Fruit fly (Drosophila melanogaster): ENCODE results near the gene CG13282.

Gene CG13282

DNA sequence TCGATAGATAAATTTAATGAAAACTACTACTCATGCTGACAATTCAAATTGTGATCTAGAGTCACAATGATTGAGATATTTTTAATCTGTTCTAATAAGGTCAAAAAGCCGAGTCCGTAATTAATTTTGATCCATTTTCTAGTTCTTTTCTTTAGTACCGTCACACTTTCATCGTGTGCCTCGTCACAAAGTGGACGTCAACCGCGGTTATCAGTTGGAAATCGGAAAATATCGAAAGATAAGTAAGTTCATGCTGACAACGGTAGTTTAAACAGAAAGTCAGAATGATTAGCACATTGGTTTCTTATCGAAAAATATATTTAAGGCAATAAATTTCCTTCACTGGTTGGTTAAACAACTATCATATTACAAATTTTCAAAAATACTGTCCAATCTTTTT lies 16.1 kb upstream of the CG13282 start:
- TF ChIP-seq CG32264 (GFP tag; optimal IDR thresholded peaks at IDR 0.05) (no peak), Rel (GFP tag; optimal IDR thresholded peaks at IDR 0.05) (no peak), Rel (tag; optimal IDR thresholded peaks at IDR 0.05) (no peak), h (GFP tag; optimal IDR thresholded peaks at IDR 0.05) (no peak), N (GFP tag; optimal IDR thresholded peaks at IDR 0.05) (no peak), dl (GFP tag; optimal IDR thresholded peaks at IDR 0.05; ENCODE audit: insufficient read depth in 1 of 2, partially characterized antibody in 2 of 2) (no peak), Jra (GFP tag; optimal IDR thresholded peaks at IDR 0.05) (no peak), GATAd (GFP tag; optimal IDR thresholded peaks at IDR 0.05) (no peak), tai (GFP tag; optimal IDR thresholded peaks at IDR 0.05) (no peak)

DNA sequence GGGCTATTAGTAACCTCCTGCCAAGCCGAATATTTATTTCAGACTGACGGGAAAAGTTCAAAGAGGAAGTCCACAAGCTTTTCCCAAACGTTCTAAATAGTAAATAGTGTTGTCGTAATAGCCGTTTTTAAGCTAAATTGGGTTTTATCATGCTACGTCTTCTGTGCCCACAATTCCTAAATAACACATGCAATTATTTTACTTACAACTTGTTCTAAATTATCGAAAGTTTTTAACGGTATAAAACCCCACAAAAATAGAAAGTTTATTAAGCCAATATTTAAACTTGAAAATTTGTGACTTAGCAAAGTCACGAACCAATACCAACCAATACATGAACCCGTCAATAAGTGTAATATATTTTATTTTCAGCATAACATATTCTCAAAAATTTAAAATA lies 14.4 kb upstream of the CG13282 start, which contains the start of gene CG13284:
Gene CG13284, minus strand, starts transcription at position 47 of the 400 bp plus-strand sequence.
- TF ChIP-seq Abd-B (GFP tag; optimal IDR thresholded peaks at IDR 0.05), result no peak
- TF ChIP-seq Myc (optimal IDR thresholded peaks at IDR 0.05), result no peak
- TF ChIP-seq ey (GFP tag; optimal IDR thresholded peaks at IDR 0.05), result no peak
- no peak for TF ChIP-seq woc (GFP tag; optimal IDR thresholded peaks at IDR 0.05)
- no peak for TF ChIP-seq usp (GFP tag; optimal IDR thresholded peaks at IDR 0.05)
- TF ChIP-seq fru (GFP tag; optimal IDR thresholded peaks at IDR 0.05), result no peak
- no peak for TF ChIP-seq CG9705 (GFP tag; optimal IDR thresholded peaks at IDR 0.05)

DNA sequence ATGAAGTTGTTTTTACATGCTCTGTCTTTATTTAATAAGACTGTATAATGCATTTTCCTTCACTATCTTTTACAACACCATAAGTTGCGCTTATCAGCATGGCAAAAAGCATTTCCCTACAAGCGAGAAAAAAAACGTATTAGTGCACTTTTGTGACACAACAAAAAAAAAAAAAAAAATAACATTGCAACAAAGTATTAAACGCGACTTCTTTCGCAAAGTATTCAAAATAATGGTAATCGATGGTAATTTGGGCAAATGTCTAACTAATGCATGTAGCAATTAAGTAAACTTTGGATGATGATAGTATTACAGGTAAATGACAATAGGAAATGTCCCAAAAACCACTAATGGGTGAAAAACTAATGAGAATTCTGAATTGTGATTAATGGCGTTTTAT lies 13.6 kb upstream of the CG13282 start:
- TF ChIP-seq br (GFP tag; optimal IDR thresholded peaks at IDR 0.05), result no peak
- no peak for TF ChIP-seq Jra (GFP tag; optimal IDR thresholded peaks at IDR 0.05)
- no peak for TF ChIP-seq sv (GFP tag; optimal IDR thresholded peaks at IDR 0.05)
- TF ChIP-seq Dfd (GFP tag; optimal IDR thresholded peaks at IDR 0.05), result no peak
- TF ChIP-seq GATAd (GFP tag; optimal IDR thresholded peaks at IDR 0.05), result no peak
- no peak for TF ChIP-seq dl (GFP tag; optimal IDR thresholded peaks at IDR 0.05; ENCODE audit: insufficient read depth in 1 of 2, partially characterized antibody in 2 of 2)
- no peak for TF ChIP-seq Mio (GFP tag; optimal IDR thresholded peaks at IDR 0.05)
- TF ChIP-seq ey (GFP tag; optimal IDR thresholded peaks at IDR 0.05), result no peak
- no peak for TF ChIP-seq pan (optimal IDR thresholded peaks at IDR 0.05)
- TF ChIP-seq brk (GFP tag; optimal IDR thresholded peaks at IDR 0.05), result no peak
- TF ChIP-seq Dif (GFP tag; optimal IDR thresholded peaks at IDR 0.05; ENCODE audit: partially characterized antibody), result no peak
- no peak for TF ChIP-seq h (GFP tag; optimal IDR thresholded peaks at IDR 0.05)
- TF ChIP-seq foxo (GFP tag; optimal IDR thresholded peaks at IDR 0.05), result no peak
- TF ChIP-seq woc (GFP tag; optimal IDR thresholded peaks at IDR 0.05), result no peak
- TF ChIP-seq Hr83 (GFP tag; optimal IDR thresholded peaks at IDR 0.05; ENCODE audit: poor library complexity, severe bottlenecking), result no peak
- no peak for TF ChIP-seq sage (GFP tag; optimal IDR thresholded peaks at IDR 0.05)
- no peak for TF ChIP-seq Abd-B (GFP tag; optimal IDR thresholded peaks at IDR 0.05)
- no peak for TF ChIP-seq Hnf4 (GFP tag; optimal IDR thresholded peaks at IDR 0.05)
- TF ChIP-seq rgr (GFP tag; optimal IDR thresholded peaks at IDR 0.05), result no peak

DNA sequence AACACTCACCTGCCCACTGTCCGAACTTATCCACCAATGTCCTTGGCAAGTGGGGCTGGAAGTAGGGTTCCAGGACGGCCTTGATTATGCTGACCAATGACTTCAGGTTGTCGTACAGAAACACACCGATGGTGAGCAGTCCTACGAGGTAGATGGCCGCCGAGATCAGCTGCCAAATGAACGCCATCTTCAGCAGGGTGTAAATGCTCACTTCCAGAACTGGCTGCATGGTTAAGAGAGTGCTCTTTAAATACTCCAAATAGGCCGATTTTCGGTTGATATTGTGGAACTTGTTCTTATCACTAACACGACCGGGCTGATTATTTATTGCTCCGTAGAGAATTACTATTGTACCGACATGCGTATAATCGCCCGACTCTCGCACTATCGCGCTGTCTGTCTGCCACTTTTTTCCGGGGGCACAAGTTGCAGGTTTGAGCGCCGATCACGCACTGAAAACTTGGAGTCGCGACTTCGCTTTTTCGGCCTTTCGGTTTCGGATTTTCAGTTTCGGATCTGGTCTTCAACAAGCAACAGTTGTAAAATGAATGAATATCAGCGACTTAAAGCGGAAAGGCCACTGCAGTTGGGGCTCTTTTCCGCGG lies 12.5 kb upstream of the CG13282 start:
- TF ChIP-seq rgr (GFP tag; optimal IDR thresholded peaks at IDR 0.05), result no peak
- TF ChIP-seq Hr78 (GFP tag; optimal IDR thresholded peaks at IDR 0.05), result no peak
- no peak for TF ChIP-seq psq (GFP tag; optimal IDR thresholded peaks at IDR 0.05)
- no peak for TF ChIP-seq h (GFP tag; optimal IDR thresholded peaks at IDR 0.05)
- TF ChIP-seq woc (GFP tag; optimal IDR thresholded peaks at IDR 0.05), result no peak
- no peak for TF ChIP-seq Rel (GFP tag; optimal IDR thresholded peaks at IDR 0.05)
- TF ChIP-seq Rel (tag; optimal IDR thresholded peaks at IDR 0.05), result no peak
- no peak for TF ChIP-seq Dfd (GFP tag; optimal IDR thresholded peaks at IDR 0.05)
- TF ChIP-seq CG9705 (GFP tag; optimal IDR thresholded peaks at IDR 0.05), result no peak
- no peak for TF ChIP-seq fru (GFP tag; optimal IDR thresholded peaks at IDR 0.05)
- TF ChIP-seq Sp1 (GFP tag; optimal IDR thresholded peaks at IDR 0.05), result no peak
- TF ChIP-seq lola (GFP tag; optimal IDR thresholded peaks at IDR 0.05), result no peak
- TF ChIP-seq dsf (GFP tag; optimal IDR thresholded peaks at IDR 0.05; ENCODE audit: borderline replicate concordance), result no peak
- TF ChIP-seq Hnf4 (GFP tag; optimal IDR thresholded peaks at IDR 0.05), result no peak

DNA sequence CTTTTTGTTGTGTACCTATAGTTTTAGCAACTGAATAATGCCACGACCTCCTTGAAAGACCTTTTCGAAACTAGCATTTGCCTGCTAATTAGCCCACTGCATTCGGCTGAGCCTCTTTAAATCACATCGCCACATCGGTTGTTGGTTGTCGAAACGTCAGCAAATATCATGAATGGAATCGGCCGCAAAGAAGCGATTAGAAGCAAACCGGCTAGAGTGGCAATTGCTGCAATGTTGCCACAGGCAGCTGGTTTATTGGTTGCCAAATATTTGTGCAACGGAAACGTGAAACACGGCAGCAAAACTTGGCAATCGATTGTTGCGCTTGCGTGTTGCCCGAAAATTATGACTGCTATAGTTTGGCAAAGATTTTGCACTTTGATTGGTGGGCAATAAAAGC lies 10.9 kb upstream of the CG13282 start:
- no peak for TF ChIP-seq N (GFP tag; optimal IDR thresholded peaks at IDR 0.05)
- TF ChIP-seq lola (GFP tag; optimal IDR thresholded peaks at IDR 0.05), result no peak
- no peak for TF ChIP-seq HLH106 (tag; optimal IDR thresholded peaks at IDR 0.05)
- TF ChIP-seq Jra (GFP tag; optimal IDR thresholded peaks at IDR 0.05), result no peak
- TF ChIP-seq Vsx2 (GFP tag; optimal IDR thresholded peaks at IDR 0.05; ENCODE audit: partially characterized antibody), result no peak
- no peak for TF ChIP-seq woc (GFP tag; optimal IDR thresholded peaks at IDR 0.05)
- no peak for TF ChIP-seq Dif (GFP tag; optimal IDR thresholded peaks at IDR 0.05; ENCODE audit: partially characterized antibody)
- no peak for TF ChIP-seq Mio (GFP tag; optimal IDR thresholded peaks at IDR 0.05)
- no peak for TF ChIP-seq usp (GFP tag; optimal IDR thresholded peaks at IDR 0.05)
- TF ChIP-seq CG9705 (GFP tag; optimal IDR thresholded peaks at IDR 0.05), result no peak
- TF ChIP-seq dmrt93B (GFP tag; optimal IDR thresholded peaks at IDR 0.05), result no peak
- no peak for TF ChIP-seq sv (GFP tag; optimal IDR thresholded peaks at IDR 0.05)
- no peak for TF ChIP-seq jim (GFP tag; optimal IDR thresholded peaks at IDR 0.05)
- TF ChIP-seq foxo (GFP tag; optimal IDR thresholded peaks at IDR 0.05), result no peak
- TF ChIP-seq Sp1 (GFP tag; optimal IDR thresholded peaks at IDR 0.05), result no peak
- TF ChIP-seq Myc (optimal IDR thresholded peaks at IDR 0.05), result no peak
- no peak for TF ChIP-seq pan (optimal IDR thresholded peaks at IDR 0.05)

Measured in whole organism, wandering third instar larva.